Fruit fly (Drosophila melanogaster) whole organism, pupa: ENCODE measurements around the gene Ltn1.
A peak's percentile ranks its signal among the peaks of the same experiment; 100 is the strongest.

ENCODE experiments used
- CG10348 ChIP-seq: fragments of 200-800 bp; sonication (Bioruptor generic); IDR thresholded peaks from 2 replicates; pipeline ENCODE4 v1.3.6; 2022; ENCODE audit warnings: missing biosample characterization, missing genetic modification characterization
- CG12605 ChIP-seq: fragments of 200-800 bp; sonication (Bioruptor generic); IDR thresholded peaks from 2 replicates; pipeline ENCODE4 v1.3.6; 2022; ENCODE audit warnings: missing biosample characterization, missing genetic modification characterization
- CG13204 ChIP-seq: fragments of 200-800 bp; sonication (Bioruptor generic); optimal IDR thresholded peaks from 2 replicates; lab custom pipeline; 2018; ENCODE audit warnings: missing biosample characterization, mild to moderate bottlenecking, missing genetic modification characterization, moderate library complexity
- CG14655 ChIP-seq: fragments of 200-800 bp; sonication (Bioruptor generic); optimal IDR thresholded peaks from 3 replicates; lab custom pipeline; 2017; ENCODE audit warnings: mild to moderate bottlenecking, missing biosample characterization, missing genetic modification reagents, missing genetic modification characterization
- CG15710 ChIP-seq: fragments of 200-800 bp; sonication (Bioruptor generic); optimal IDR thresholded peaks from 2 replicates; lab custom pipeline; 2018; ENCODE audit warnings: missing biosample characterization, mild to moderate bottlenecking, missing genetic modification characterization, moderate library complexity
- CG17806 ChIP-seq: fragments of 200-800 bp; sonication (Bioruptor generic); optimal IDR thresholded peaks from 2 replicates; lab custom pipeline; 2018; ENCODE audit warnings: missing biosample characterization, mild to moderate bottlenecking, missing genetic modification characterization, moderate library complexity
- CG32121 ChIP-seq: fragments of 200-800 bp; sonication (Bioruptor generic); IDR thresholded peaks from 2 replicates; pipeline ENCODE4 v1.3.6; 2022; ENCODE audit warnings: missing biosample characterization, missing genetic modification characterization
- CG34367 ChIP-seq: fragments of 200-800 bp; sonication (Bioruptor generic); optimal IDR thresholded peaks from 2 replicates; lab custom pipeline; 2018; ENCODE audit warnings: missing biosample characterization, mild to moderate bottlenecking, missing genetic modification characterization
- CG4496 ChIP-seq: fragments of 200-800 bp; sonication (Bioruptor generic); IDR thresholded peaks from 3 replicates; pipeline ENCODE4 v1.3.6; 2022; ENCODE audit warnings: missing biosample characterization, missing genetic modification characterization
- CG8159 ChIP-seq: fragments of 200-800 bp; sonication (Bioruptor generic); optimal IDR thresholded peaks from 3 replicates; lab custom pipeline; 2018; ENCODE audit warnings: missing biosample characterization, mild to moderate bottlenecking, missing genetic modification characterization, moderate library complexity
- CG8301 ChIP-seq: fragments of 200-800 bp; sonication (Bioruptor generic); optimal IDR thresholded peaks from 2 replicates; lab custom pipeline; 2018; ENCODE audit warnings: missing biosample characterization, mild to moderate bottlenecking, missing genetic modification characterization
- CG9948 ChIP-seq: fragments of 200-800 bp; sonication (Bioruptor generic); optimal IDR thresholded peaks from 2 replicates; lab custom pipeline; 2018; ENCODE audit warnings: missing biosample characterization, mild to moderate bottlenecking, missing genetic modification characterization, moderate library complexity
- D1 ChIP-seq: fragments of 200-800 bp; sonication (Bioruptor generic); optimal IDR thresholded peaks from 2 replicates; lab custom pipeline; 2018; ENCODE audit warnings: missing biosample characterization, mild to moderate bottlenecking, missing genetic modification characterization, moderate library complexity
- EcR ChIP-seq: fragments of 200-800 bp; sonication (Bioruptor generic); optimal IDR thresholded peaks from 3 replicates; lab custom pipeline; 2019; ENCODE audit warnings: missing biosample characterization, missing genetic modification characterization, mild to moderate bottlenecking, moderate library complexity, missing genetic modification reagents
- Ets98B ChIP-seq: fragments of 200-800 bp; sonication (Bioruptor generic); IDR thresholded peaks from 2 replicates; pipeline ENCODE4 v1.3.6; 2022; ENCODE audit warnings: missing biosample characterization, missing genetic modification characterization
- Pif1A ChIP-seq: fragments of 200-800 bp; sonication (Bioruptor generic); optimal IDR thresholded peaks from 3 replicates; lab custom pipeline; 2016; ENCODE audit warnings: missing biosample characterization, missing genetic modification characterization
- Pif1B ChIP-seq: fragments of 200-800 bp; sonication (Bioruptor generic); optimal IDR thresholded peaks from 3 replicates; lab custom pipeline; 2016; ENCODE audit warnings: missing biosample characterization, missing genetic modification characterization
- Snoo ChIP-seq: fragments of 200-800 bp; sonication (Bioruptor generic); optimal IDR thresholded peaks from 3 replicates; lab custom pipeline; 2017; ENCODE audit warnings: missing biosample characterization, mild to moderate bottlenecking, missing genetic modification characterization, inconsistent platforms
- fd96Ca ChIP-seq: fragments of 200-800 bp; sonication (Bioruptor generic); IDR thresholded peaks from 3 replicates; pipeline ENCODE4 v1.3.6; 2022; ENCODE audit warnings: missing biosample characterization, missing genetic modification characterization
- gl ChIP-seq: fragments of 200-800 bp; sonication (Bioruptor generic); optimal IDR thresholded peaks from 2 replicates; lab custom pipeline; 2018; ENCODE audit warnings: missing biosample characterization, mild to moderate bottlenecking, missing genetic modification characterization
- rn ChIP-seq: fragments of 200-800 bp; sonication (Bioruptor generic); IDR thresholded peaks from 2 replicates; pipeline ENCODE4 v1.3.6; 2022; ENCODE audit warnings: missing biosample characterization, missing genetic modification characterization

Gene Ltn1

DNA sequence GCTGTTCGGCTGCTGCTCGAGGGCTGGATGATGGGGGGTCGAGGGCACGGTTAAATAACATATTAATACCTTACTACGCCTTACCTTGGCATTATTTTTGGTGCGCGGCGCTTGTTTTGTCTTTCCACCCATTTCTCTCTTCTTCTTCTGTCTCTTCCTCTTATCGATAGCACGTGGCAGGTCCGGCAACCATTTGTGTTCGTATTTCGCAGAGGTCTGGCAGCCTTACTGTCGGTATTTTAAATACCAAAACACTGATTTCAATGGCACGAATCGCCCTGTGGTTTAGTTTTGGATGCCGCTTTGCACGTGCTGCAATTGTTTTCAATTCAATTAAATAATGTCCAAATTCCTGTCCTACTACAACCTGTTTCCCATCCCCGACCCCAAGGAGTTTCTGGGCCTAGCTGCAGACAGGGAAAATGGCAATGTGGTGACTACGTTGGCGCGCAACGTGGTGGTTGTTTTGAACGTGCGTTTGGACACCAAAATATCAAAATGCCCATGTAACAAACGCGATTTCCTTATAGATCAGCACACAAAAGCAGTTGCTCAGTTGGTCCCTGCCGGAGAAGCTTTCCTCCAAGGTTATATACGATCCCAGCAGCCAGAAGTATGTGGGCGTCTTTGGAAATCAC, at the start of gene Ltn1, which contains the start of gene CG9300:
Ltn1 (minus strand) TSS at position 155 of the 638 bp plus-strand sequence.
CG9300 (plus strand) TSS at position 285 of the 638 bp plus-strand sequence.
- TF ChIP-seq CG4496 (GFP tag; lab: Robert Waterston, UW) (0 out of 3 replicates have a peak, but pooled peaks have one; percentile 11), fd96Ca (GFP tag; lab: Robert Waterston, UW) (no peak), CG14655 (GFP tag; lab: Kevin White, UChicago) (no peak), Ets98B (peak; percentile 17; the same call in 1 of the 2 replicates), CG9948 (tag; lab: Kevin White, UChicago) (no peak), CG32121 (peak; percentile 31; the same call in 1 of the 2 replicates)

- no peak for TF ChIP-seq CG10348 (GFP tag; lab: Robert Waterston, UW)
- TF ChIP-seq Pif1B (GFP tag; lab: Kevin White, UChicago): no peak
- no peak for TF ChIP-seq Snoo
- no peak for TF ChIP-seq CG4496 (GFP tag; lab: Robert Waterston, UW)
- no peak for TF ChIP-seq D1
- TF ChIP-seq CG8159 (tag; lab: Kevin White, UChicago): no peak
- TF ChIP-seq CG9948 (tag; lab: Kevin White, UChicago): no peak
- no peak for TF ChIP-seq CG17806 (tag; lab: Kevin White, UChicago)
- no peak for TF ChIP-seq CG13204 (GFP tag; lab: Kevin White, UChicago)
- no peak for TF ChIP-seq rn
- TF ChIP-seq CG8301 (tag; lab: Kevin White, UChicago): no peak
- no peak for TF ChIP-seq gl (tag; lab: Kevin White, UChicago)
- TF ChIP-seq EcR (GFP tag; lab: Kevin White, UChicago): no peak
Measured at dm6 chr3L:19601413-19601812, 49.3 kb upstream of the Ltn1 start, which contains the start of gene CG9368. Gene CG9368 (plus strand): TSS chr3L:19601633.

DNA sequence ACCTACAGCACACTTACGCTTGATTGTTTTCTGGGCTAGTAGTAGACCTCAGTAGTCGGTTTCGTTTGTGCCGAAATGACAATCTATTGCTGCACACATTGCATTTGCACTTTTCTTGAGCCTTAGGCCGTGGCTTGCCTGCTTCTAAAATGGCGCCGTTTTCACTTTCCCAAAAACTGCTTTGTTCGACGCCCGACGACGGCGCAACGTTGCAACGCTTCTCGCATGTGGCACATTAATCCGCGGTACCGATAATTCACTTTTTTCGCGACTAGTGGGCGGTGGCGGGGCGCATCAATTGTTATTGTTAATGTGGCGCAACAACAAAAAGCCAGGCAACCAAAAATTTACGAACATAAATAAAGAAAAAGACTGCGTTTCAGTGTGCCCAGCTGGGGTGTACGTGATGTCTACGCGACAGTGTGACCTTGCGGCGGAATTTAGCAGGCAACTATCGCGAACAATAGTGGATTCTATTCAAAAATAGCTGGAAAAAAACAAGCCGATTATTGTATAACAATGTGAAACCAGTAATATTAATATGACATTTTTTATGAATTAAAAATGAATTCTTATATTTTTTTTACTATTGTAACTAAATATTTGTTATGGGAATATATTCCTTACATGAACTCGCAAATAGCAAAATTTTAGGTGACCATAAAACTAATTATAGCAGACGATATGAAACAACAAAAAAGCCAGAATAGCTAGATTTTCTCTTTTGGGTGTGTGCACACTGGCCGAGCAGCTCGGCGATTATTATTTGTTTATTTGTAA, 46.5 kb upstream of the Ltn1 start, which contains the start of the genes ash1 and Taf6:
ash1 (minus strand) TSS at position 387 of the 780 bp plus-strand sequence.
Taf6 (plus strand) TSS at position 720 of the 780 bp plus-strand sequence.
- TF ChIP-seq D1: no peak
- TF ChIP-seq Snoo: no peak
- peak; percentile 8 for TF ChIP-seq CG15710 (tag; lab: Kevin White, UChicago)
- TF ChIP-seq CG4496 (GFP tag; lab: Robert Waterston, UW): 0 out of 3 replicates have a peak, but pooled peaks have one; percentile 24
- TF ChIP-seq CG13204 (GFP tag; lab: Kevin White, UChicago): no peak

DNA sequence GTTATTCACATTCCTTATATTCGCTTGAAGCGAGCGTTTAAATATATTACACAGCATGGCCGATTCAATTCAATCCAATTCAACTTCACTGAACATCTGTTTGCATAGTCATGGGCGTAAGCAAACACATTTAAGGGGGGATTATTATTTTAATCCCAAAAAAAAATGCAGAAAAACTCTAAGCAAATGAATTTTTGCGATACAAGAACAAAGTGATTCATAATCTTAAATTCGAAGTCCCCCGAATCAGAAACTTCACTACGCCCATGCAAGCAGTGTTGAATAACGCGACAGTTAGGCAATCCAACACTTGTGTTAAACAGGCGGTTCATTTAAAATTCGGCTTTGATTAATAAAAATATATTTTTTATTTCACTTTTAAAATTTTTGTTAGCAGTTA, 38.3 kb upstream of the Ltn1 start, which contains the start of gene CG14100:
CG14100 (minus strand) TSS at position 103 of the 400 bp plus-strand sequence.
- peak; percentile 100 for TF ChIP-seq gl (tag; lab: Kevin White, UChicago)
- peak; percentile 100 for TF ChIP-seq CG9948 (tag; lab: Kevin White, UChicago)
- TF ChIP-seq CG10348 (GFP tag; lab: Robert Waterston, UW): peak; percentile 100
- peak; percentile 100 for TF ChIP-seq Snoo
- peak; percentile 100 for TF ChIP-seq CG17806 (tag; lab: Kevin White, UChicago)
- peak; percentile 100 for TF ChIP-seq CG15710 (tag; lab: Kevin White, UChicago)
- peak; percentile 100 for TF ChIP-seq CG8159 (tag; lab: Kevin White, UChicago)
- TF ChIP-seq D1: peak; percentile 100
- peak; percentile 100 for TF ChIP-seq CG14655 (GFP tag; lab: Kevin White, UChicago)
- peak; percentile 100 for TF ChIP-seq CG32121
- TF ChIP-seq Ets98B: peak; percentile 100
- peak; percentile 100 for TF ChIP-seq Pif1A (GFP tag; lab: Kevin White, UChicago)
- TF ChIP-seq rn: peak; percentile 100
- TF ChIP-seq CG13204 (GFP tag; lab: Kevin White, UChicago): peak; percentile 100
- TF ChIP-seq CG34367: peak; percentile 100
- TF ChIP-seq EcR (GFP tag; lab: Kevin White, UChicago): no peak
- peak; percentile 100 for TF ChIP-seq CG8301 (tag; lab: Kevin White, UChicago)
- TF ChIP-seq CG12605 (GFP tag; lab: Robert Waterston, UW): peak; percentile 100
- TF ChIP-seq fd96Ca (GFP tag; lab: Robert Waterston, UW): peak; percentile 100
- peak; percentile 100 for TF ChIP-seq Pif1B (GFP tag; lab: Kevin White, UChicago)
- TF ChIP-seq CG4496 (GFP tag; lab: Robert Waterston, UW): peak; percentile 100

dm6 chr3L:19585979-19586378, 33.9 kb upstream of the Ltn1 start, which contains the start of the genes CG9231 and CG9330:
Gene CG9231 (minus strand): TSS chr3L:19586003.
Gene CG9330 (plus strand): TSS chr3L:19586253.
- TF ChIP-seq rn (no peak), Snoo (no peak), Pif1A (GFP tag; lab: Kevin White, UChicago) (peak; percentile 31), EcR (GFP tag; lab: Kevin White, UChicago) (peak; percentile 14), CG8159 (tag; lab: Kevin White, UChicago) (peak; percentile 1)
